Worm (Caenorhabditis elegans) whole organism, midembryonic: Measurements from ENCODE around the gene cat-4.

Source experiments
- T22C8.4 ChIP-seq: fragments of 200-800 bp; sonication (Bioruptor generic); IDR thresholded peaks from 2 replicates; pipeline ENCODE4 v1.3.6; 2022; ENCODE audit warnings: missing genetic modification characterization, missing compliant biosample characterization
- cog-1 ChIP-seq: sonication (generic microtip); optimal IDR thresholded peaks from 2 replicates; lab custom pipeline; 2016; ENCODE audit warnings: missing genetic modification characterization, missing compliant biosample characterization
- flt-1 ChIP-seq: fragments of 200-800 bp; sonication (Bioruptor generic); IDR thresholded peaks from 2 replicates; pipeline ENCODE4 v1.3.6; 2022; ENCODE audit warnings: missing genetic modification characterization, missing compliant biosample characterization
- klf-2 ChIP-seq: fragments of 200-800 bp; sonication (Bioruptor generic); conservative IDR thresholded peaks from 2 replicates; pipeline ENCODE4 v1.3.6; 2022; ENCODE audit warnings: missing genetic modification reagents, missing genetic modification characterization, missing compliant biosample characterization
- med-1 ChIP-seq: sonication (generic microtip); optimal IDR thresholded peaks from 2 replicates; lab custom pipeline; 2017; ENCODE audit warnings: missing genetic modification characterization, mild to moderate bottlenecking, missing compliant biosample characterization, antibody characterized with exemption, missing genetic modification reagents; ENCODE audit not compliant: insufficient read depth
- ref-1 ChIP-seq: fragments of 200-800 bp; sonication (Bioruptor generic); conservative IDR thresholded peaks from 2 replicates; pipeline ENCODE4 v1.3.6; 2022; ENCODE audit warnings: missing genetic modification reagents, missing genetic modification characterization, missing compliant biosample characterization
- tab-1 ChIP-seq: fragments of 200-800 bp; sonication (Bioruptor generic); IDR thresholded peaks from 2 replicates; pipeline ENCODE4 v1.3.6; 2022; ENCODE audit warnings: missing genetic modification characterization, missing compliant biosample characterization
- ztf-23 ChIP-seq: fragments of 200-800 bp; sonication (Bioruptor generic); IDR thresholded peaks from 2 replicates; pipeline ENCODE4 v1.3.6; 2022; ENCODE audit warnings: missing genetic modification reagents, missing genetic modification characterization, missing compliant biosample characterization
- ztf-29 ChIP-seq: fragments of 200-800 bp; sonication (Bioruptor generic); IDR thresholded peaks from 2 replicates; pipeline ENCODE4 v1.3.6; 2022; ENCODE audit warnings: missing genetic modification reagents, missing genetic modification characterization, missing compliant biosample characterization

DNA sequence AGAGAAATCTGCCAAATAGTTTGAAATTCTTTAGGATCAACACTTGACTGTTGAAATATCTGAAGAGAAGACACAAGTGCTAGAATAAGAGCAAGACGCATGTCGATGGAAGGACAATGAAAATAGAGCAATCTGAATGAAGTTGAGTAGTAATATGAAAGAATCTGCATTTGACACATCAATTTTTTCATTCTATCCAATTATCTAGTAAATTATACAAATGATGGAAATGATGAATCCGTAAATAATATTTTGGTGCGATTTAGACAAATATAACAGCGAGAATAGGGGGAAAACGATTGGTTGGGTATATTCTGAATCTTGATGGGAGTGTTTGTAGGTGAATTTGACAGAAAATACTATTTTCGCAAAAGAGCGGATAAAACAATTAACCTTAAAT, 32.0 kb upstream of the cat-4 start, which contains the start of gene txt-10:
- TF ChIP-seq tab-1 (GFP tag; lab: Robert Waterston, UW) (no peak), flt-1 (GFP tag; lab: Robert Waterston, UW) (no peak), T22C8.4 (GFP tag; lab: Robert Waterston, UW) (no peak), ref-1 (no peak), med-1 (GFP tag; lab: Kevin White, UChicago) (no peak), klf-2 (GFP tag; lab: Robert Waterston, UW) (no peak), ztf-23 (no peak), cog-1 (tag; lab: Kevin White, UChicago) (no peak), ztf-29 (no peak)
